Fruit fly (Drosophila melanogaster) whole organism: ENCODE data around the gene Gbeta5.

Source experiments
- CG8478 ChIP-seq: fragments of >200 bp; optimal IDR thresholded peaks from 2 replicates; lab custom pipeline; 2018; ENCODE audit warnings: inconsistent platforms
- Dll ChIP-seq: fragments of >200 bp; optimal IDR thresholded peaks from 2 replicates; lab custom pipeline; 2017
- EcR ChIP-seq, 2 experiments: fragments of >200 bp; optimal IDR thresholded peaks; 2 replicates each; lab custom pipeline; 2017; ENCODE audit warnings: missing biosample characterization in 2 of 2, missing genetic modification characterization in 2 of 2, missing genetic modification reagents in 2 of 2
- pan ChIP-seq: fragments of >200 bp; optimal IDR thresholded peaks from 2 replicates; lab custom pipeline; 2017
- psq ChIP-seq: fragments of >200 bp; optimal IDR thresholded peaks from 2 replicates; lab custom pipeline; 2017
- usp ChIP-seq: fragments of >200 bp; optimal IDR thresholded peaks from 2 replicates; lab custom pipeline; 2017; ENCODE audit warnings: missing biosample characterization, missing genetic modification characterization, mixed read lengths

The Gbeta5 gene

DNA sequence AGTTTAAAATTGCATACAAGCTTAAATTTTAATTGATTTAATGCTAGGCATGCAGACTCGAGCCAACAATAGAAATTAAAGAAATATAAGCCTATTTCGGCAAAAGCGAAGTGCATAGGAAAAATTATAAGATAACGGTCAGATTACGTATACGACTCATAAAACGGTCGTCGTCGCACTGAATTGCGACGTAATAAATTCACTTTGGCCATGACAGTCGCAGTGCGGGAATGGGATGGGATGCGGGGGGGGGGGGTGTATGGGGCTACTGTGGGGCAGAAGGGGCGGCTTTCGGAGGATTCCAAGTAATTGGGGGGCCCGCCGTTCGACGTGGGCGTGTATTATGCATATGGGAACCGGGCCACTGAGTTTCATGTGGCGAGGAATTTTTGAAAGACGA, 41.1 kb downstream of the Gbeta5 start:
- TF ChIP-seq pan (lab: Kevin White, UChicago) (no peak), EcR (GFP tag; optimal IDR thresholded peaks at IDR 0.05; lab: Kevin White, UChicago) (no peak), psq (no peak)

DNA sequence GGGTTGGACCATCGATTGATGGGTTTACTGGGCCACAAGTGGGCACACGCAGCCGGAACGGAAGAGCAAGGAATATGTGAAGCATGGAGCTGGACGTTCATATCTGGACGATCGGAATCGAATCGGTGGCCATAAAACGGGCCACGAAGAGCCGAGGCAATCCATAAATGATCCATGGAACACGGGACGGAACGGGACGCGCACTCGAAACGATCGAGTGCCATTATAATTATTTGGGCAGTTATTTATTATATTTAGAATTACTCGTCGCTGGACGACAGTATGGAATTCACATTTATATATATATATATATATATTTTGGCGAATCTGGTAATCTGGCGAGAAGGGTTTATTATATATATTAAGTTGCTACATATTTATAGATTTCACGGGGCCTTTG, 44.1 kb downstream of the Gbeta5 start:
- TF ChIP-seq usp (GFP tag; lab: Kevin White, UChicago) (no peak), EcR (GFP tag; optimal IDR thresholded peaks at IDR 0.05; lab: Kevin White, UChicago) (no peak), CG8478 (no peak), pan (lab: Kevin White, UChicago) (no peak), Dll (no peak), psq (no peak)

DNA sequence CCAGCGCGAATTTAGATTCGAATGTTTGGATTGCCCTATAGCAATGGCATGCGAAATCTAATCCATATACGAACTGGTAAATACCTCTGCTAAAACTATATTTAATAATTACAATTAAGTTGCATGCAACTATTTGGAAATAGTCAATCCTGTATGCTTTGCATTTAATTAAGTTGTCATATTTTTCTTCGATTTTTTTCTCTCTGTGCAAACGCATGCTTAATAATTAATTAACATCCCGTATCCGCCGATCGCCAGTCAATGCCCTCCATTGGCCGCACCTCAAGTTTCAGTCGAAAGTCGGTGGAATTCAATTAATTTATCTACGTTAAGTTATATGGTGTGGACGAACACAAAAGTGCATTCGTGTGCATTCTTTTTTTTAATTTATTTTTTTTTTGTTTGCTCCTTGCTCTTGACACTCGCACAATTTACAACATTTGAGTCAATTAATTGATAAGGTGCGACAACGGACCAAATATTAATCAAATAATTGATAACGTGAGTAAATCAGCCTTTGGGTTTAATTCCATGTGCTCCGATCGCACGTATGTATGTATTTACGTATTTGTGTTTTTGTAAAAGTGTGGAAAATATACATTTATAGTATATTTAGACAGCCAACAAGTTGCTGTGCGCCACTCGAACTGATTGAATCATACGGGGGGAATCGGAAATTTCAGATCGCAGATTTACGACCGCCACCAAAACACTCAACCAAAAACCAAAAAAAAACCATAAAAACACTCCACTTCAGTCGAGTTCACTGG, 45.6 kb downstream of the Gbeta5 start:
- TF ChIP-seq EcR (GFP tag; optimal IDR thresholded peaks at IDR 0.05; lab: Kevin White, UChicago) (no peak), Dll (no peak), CG8478 (no peak), psq (no peak), pan (lab: Kevin White, UChicago) (no peak), usp (GFP tag; lab: Kevin White, UChicago) (no peak)

DNA sequence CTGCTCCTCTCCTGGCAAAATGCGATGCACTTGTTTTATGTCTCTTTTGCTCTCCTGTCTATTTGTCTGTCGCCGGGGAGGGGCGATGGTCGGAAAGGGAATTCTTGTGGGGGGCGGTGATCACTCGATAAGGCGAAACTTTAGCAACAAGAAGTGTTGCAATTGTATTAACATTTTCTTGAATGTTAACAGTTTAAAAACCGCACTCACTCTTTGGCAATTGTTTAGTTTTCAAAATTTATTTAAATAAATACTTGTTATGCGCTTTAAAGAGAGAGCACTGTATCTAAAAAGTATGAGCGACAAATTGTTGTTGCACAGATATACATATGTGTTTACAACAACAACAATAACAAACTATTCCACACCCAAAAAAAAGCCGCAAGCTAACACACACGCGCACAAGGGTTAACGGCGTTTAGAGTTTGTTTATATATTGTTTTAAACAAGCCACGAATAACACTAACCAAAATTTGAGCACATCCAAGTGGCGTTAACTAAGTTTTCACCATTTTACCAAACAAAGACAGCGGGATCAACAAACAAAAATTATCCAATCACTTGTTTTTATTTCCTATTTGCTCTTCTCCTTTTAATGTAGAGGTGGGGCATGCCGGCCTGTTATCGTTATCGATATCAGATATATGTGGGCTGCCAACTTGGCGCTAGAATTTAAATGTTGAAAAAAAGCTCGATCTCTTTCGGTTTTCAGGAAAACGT, 50.4 kb downstream of the Gbeta5 start, which contains the start of gene CG2258:
Gene CG2258 (minus strand): TSS at position 617 of the 720 bp plus-strand sequence.
- no peak for TF ChIP-seq pan (lab: Kevin White, UChicago)
- no peak for TF ChIP-seq psq
- TF ChIP-seq usp (GFP tag; lab: Kevin White, UChicago) = no peak
- no peak for TF ChIP-seq EcR (GFP tag; optimal IDR thresholded peaks at IDR 0.05; lab: Kevin White, UChicago)
- no peak for TF ChIP-seq CG8478
- TF ChIP-seq Dll = no peak

DNA sequence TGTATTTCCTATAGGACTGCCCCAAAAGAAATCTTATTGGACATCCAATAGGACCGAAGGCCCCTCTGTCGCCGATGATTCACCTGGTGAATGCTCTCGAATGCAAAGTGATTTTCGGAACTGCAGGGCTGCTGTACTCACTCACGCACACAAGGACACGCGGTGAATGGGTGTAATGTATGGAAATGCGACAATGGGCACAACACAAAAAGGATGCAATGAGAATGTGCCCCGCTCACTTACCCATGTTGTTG, 51.3 kb downstream of the Gbeta5 start:
- TF ChIP-seq CG8478 (no peak), EcR (GFP tag; optimal IDR thresholded peaks at IDR 0.05; lab: Kevin White, UChicago) (no peak), pan (lab: Kevin White, UChicago) (no peak), usp (GFP tag; lab: Kevin White, UChicago) (no peak), Dll (no peak), psq (no peak)
